Worm (Caenorhabditis elegans): Measurements from ENCODE around the gene CC8.3.

DNA sequence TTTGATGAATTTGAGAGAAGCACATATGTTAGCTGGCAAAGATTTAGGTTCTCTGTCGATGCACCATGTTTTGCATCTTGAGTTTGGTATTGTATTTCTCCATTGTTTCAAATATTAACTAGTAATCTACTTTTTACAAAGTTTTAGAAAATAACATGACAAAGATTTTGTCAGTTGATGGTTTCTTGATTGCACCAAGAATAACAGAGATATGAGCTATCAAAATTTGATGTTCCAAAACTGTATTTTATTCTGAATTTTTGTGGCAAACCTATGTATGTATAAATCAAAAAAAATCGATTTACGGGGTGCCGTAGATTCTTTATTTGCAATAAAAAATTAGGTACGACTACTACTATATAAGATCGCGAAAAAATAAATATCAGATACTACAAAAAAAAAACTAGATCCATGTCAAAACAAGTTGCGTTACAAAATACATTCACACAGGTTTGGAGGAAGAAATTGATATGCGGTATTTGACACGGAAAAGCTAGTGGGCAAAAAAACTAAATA is 2.8 kb upstream of the CC8.3 start:
- TF ChIP-seq ztf-11 (tag; optimal IDR thresholded peaks at IDR 0.05), result no peak
- TF ChIP-seq snpc-4 (tag; optimal IDR thresholded peaks at IDR 0.05), result no peak
